Worm (Caenorhabditis elegans): Measurements from ENCODE around the gene clec-37.

DNA sequence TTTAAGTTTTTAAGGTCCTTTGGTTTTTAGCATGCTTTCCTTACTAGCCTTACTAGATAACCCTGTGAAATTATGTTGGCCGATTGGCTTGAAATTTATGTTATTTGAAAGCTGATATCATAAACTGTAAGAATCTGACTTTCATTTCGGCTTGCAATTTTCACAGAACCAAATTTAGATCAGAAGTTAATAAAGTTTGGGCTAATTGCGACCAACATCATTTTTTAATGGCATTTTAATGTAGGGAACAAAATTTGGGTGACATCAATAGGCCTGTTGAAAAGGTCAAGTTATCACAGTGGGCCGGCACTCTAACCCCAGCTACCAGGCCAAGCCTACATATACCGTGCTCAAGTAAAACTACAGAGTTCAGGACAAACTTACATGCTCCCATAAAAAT is 20.6 kb downstream of the clec-37 start:
- TF ChIP-seq tab-1 (GFP tag; IDR thresholded peaks at IDR 0.05) (no peak), ztf-29 (GFP tag; IDR thresholded peaks at IDR 0.05) (no peak), klf-2 (GFP tag; conservative IDR thresholded peaks at IDR 0.05) (no peak), ref-1 (GFP tag; conservative IDR thresholded peaks at IDR 0.05) (no peak), cog-1 (tag; optimal IDR thresholded peaks at IDR 0.05) (no peak), med-1 (GFP tag; optimal IDR thresholded peaks at IDR 0.05; ENCODE audit: insufficient read depth) (no peak), ztf-23 (GFP tag; IDR thresholded peaks at IDR 0.05) (no peak), T22C8.4 (GFP tag; IDR thresholded peaks at IDR 0.05) (no peak)

Data from whole organism, midembryonic.